Worm (Caenorhabditis elegans) whole organism, young adult: ENCODE measurements around the gene idpp-2.

Experiments used
- B0261.1 ChIP-seq: sonication (generic microtip); optimal IDR thresholded peaks from 2 replicates; lab custom pipeline; 2016; ENCODE audit warnings: mild to moderate bottlenecking, missing genetic modification characterization, moderate library complexity, missing compliant biosample characterization
- C17E4.6 ChIP-seq: fragments of 200-800 bp; sonication (Bioruptor generic); IDR thresholded peaks from 2 replicates; pipeline ENCODE4 v1.3.6; 2022; ENCODE audit warnings: missing genetic modification reagents, missing genetic modification characterization, missing compliant biosample characterization
- F39B2.1 ChIP-seq: fragments of 200-800 bp; sonication (Bioruptor generic); IDR thresholded peaks from 2 replicates; pipeline ENCODE4 v1.3.6; 2022; ENCODE audit warnings: missing genetic modification reagents, missing genetic modification characterization, missing compliant biosample characterization
- F57C9.4 ChIP-seq: sonication (generic microtip); optimal IDR thresholded peaks from 2 replicates; lab custom pipeline; 2017; ENCODE audit warnings: mild to moderate bottlenecking, missing genetic modification characterization, missing compliant biosample characterization
- K12H6.12 ChIP-seq: fragments of 200-800 bp; sonication (Bioruptor generic); optimal IDR thresholded peaks from 2 replicates; lab custom pipeline; 2018; ENCODE audit warnings: mild to moderate bottlenecking, missing genetic modification characterization, missing compliant biosample characterization
- T07F8.4 ChIP-seq: sonication (generic microtip); optimal IDR thresholded peaks from 2 replicates; lab custom pipeline; 2016; ENCODE audit warnings: mild to moderate bottlenecking, missing genetic modification characterization, moderate library complexity, missing compliant biosample characterization
- Y53G8AR.9 ChIP-seq: fragments of 200-800 bp; sonication (Bioruptor generic); conservative IDR thresholded peaks from 2 replicates; pipeline ENCODE4 v1.3.6; 2022; ENCODE audit warnings: missing genetic modification reagents, missing genetic modification characterization, missing compliant biosample characterization
- ama-1 ChIP-seq, 3 experiments: fragments of 150-350 bp in 1 of 3; sonication (generic microtip) in 2 of 3; optimal IDR thresholded peaks; 2 replicates each; lab custom pipeline; 2014 to 2018; ENCODE audit warnings: missing biosample characterization in 2 of 3, missing genetic modification characterization in 2 of 3, missing genetic modification reagents in 2 of 3
- aptf-3 ChIP-seq: fragments of 200-800 bp; sonication (Bioruptor generic); IDR thresholded peaks from 2 replicates; pipeline ENCODE4 v1.3.6; 2022; ENCODE audit warnings: missing genetic modification characterization, missing compliant biosample characterization
- attf-3 ChIP-seq: fragments of 200-800 bp; sonication (Bioruptor generic); conservative IDR thresholded peaks from 2 replicates; pipeline ENCODE4 v1.3.6; 2022; ENCODE audit warnings: missing genetic modification reagents, missing genetic modification characterization, missing compliant biosample characterization
- attf-5 ChIP-seq: fragments of 200-800 bp; sonication (Bioruptor generic); optimal IDR thresholded peaks from 2 replicates; lab custom pipeline; 2018; ENCODE audit warnings: mild to moderate bottlenecking, missing genetic modification characterization, missing compliant biosample characterization
- attf-6 ChIP-seq: fragments of 200-800 bp; sonication (Bioruptor generic); IDR thresholded peaks from 2 replicates; pipeline ENCODE4 v1.3.6; 2022; ENCODE audit warnings: missing genetic modification reagents, missing genetic modification characterization, missing compliant biosample characterization
- bed-1 ChIP-seq: fragments of 200-800 bp; sonication (Bioruptor generic); IDR thresholded peaks from 2 replicates; pipeline ENCODE4 v1.3.6; 2022; ENCODE audit warnings: missing genetic modification reagents, missing genetic modification characterization, missing compliant biosample characterization
- cebp-1 ChIP-seq, 2 experiments: fragments of 200-800 bp in 1 of 2; sonication (Bioruptor generic) in 1 of 2; sonication (generic microtip) in 1 of 2; IDR thresholded peaks in 1 of 2; optimal IDR thresholded peaks in 1 of 2; 2 replicates each; pipeline versions ENCODE4 v1.3.6 to Lab custom; 2017 to 2022; ENCODE audit warnings: missing compliant biosample characterization in 2 of 2, missing genetic modification characterization in 2 of 2, mild to moderate bottlenecking in 1 of 2, missing genetic modification reagents in 1 of 2, moderate library complexity in 1 of 2
- ceh-100 ChIP-seq: fragments of 200-800 bp; sonication (Bioruptor generic); IDR thresholded peaks from 2 replicates; pipeline ENCODE4 v1.3.6; 2022; ENCODE audit warnings: missing genetic modification reagents, missing genetic modification characterization, missing compliant biosample characterization
- ceh-58 ChIP-seq: fragments of 200-800 bp; sonication (Bioruptor generic); IDR thresholded peaks from 2 replicates; pipeline ENCODE4 v1.3.6; 2022; ENCODE audit warnings: missing genetic modification characterization, missing compliant biosample characterization
- die-1 ChIP-seq: sonication (generic microtip); optimal IDR thresholded peaks from 2 replicates; lab custom pipeline; 2016; ENCODE audit warnings: missing genotype, mild to moderate bottlenecking, missing genetic modification characterization, missing compliant biosample characterization
- dox-1 ChIP-seq: fragments of 200-800 bp; sonication (Bioruptor generic); IDR thresholded peaks from 2 replicates; pipeline ENCODE4 v1.3.6; 2022; ENCODE audit warnings: missing genetic modification reagents, missing genetic modification characterization, missing compliant biosample characterization
- dpl-1 ChIP-seq: fragments of 150-350 bp; optimal IDR thresholded peaks from 2 replicates; lab custom pipeline; 2014; ENCODE audit warnings: missing biosample characterization, missing genetic modification reagents, missing genetic modification characterization
- gei-17 ChIP-seq: fragments of 200-800 bp; sonication (Bioruptor generic); optimal IDR thresholded peaks from 2 replicates; lab custom pipeline; 2018; ENCODE audit warnings: mild to moderate bottlenecking, missing genetic modification characterization, missing compliant biosample characterization
- him-1 ChIP-seq: sonication (generic microtip); optimal IDR thresholded peaks from 2 replicates; lab custom pipeline; 2016; ENCODE audit warnings: missing genotype, missing genetic modification reagents, missing genetic modification characterization, missing compliant biosample characterization
- hlh-12 ChIP-seq: sonication (generic microtip); optimal IDR thresholded peaks from 2 replicates; lab custom pipeline; 2016; ENCODE audit warnings: missing genetic modification characterization, missing compliant biosample characterization
- let-526 ChIP-seq: fragments of 200-800 bp; sonication (Bioruptor generic); IDR thresholded peaks from 2 replicates; pipeline ENCODE4 v1.3.6; 2022; ENCODE audit warnings: missing genetic modification reagents, missing genetic modification characterization, missing compliant biosample characterization
- lin-35 ChIP-seq, 3 experiments: fragments of 150-350 bp in 2 of 3; sonication (generic microtip) in 1 of 3; optimal IDR thresholded peaks; 2 replicates each; lab custom pipeline; 2014 to 2018; ENCODE audit warnings: missing biosample characterization in 3 of 3, missing genetic modification characterization in 3 of 3, missing genetic modification reagents in 3 of 3
- lin-54 ChIP-seq: fragments of 200-800 bp; sonication (Bioruptor generic); optimal IDR thresholded peaks from 2 replicates; lab custom pipeline; 2018; ENCODE audit warnings: mild to moderate bottlenecking, missing genetic modification characterization, missing compliant biosample characterization
- lir-1 ChIP-seq: fragments of 200-800 bp; sonication (Bioruptor generic); conservative IDR thresholded peaks from 2 replicates; pipeline ENCODE4 v1.3.6; 2022; ENCODE audit warnings: missing genetic modification reagents, missing genetic modification characterization, missing compliant biosample characterization
- lsl-1 ChIP-seq: fragments of 200-800 bp; sonication (Bioruptor generic); optimal IDR thresholded peaks from 2 replicates; lab custom pipeline; 2018; ENCODE audit warnings: mild to moderate bottlenecking, missing genetic modification characterization, moderate library complexity, missing compliant biosample characterization
- lsy-27 ChIP-seq: sonication (generic microtip); optimal IDR thresholded peaks from 2 replicates; lab custom pipeline; 2017; ENCODE audit warnings: missing genetic modification characterization, mild to moderate bottlenecking, missing compliant biosample characterization, antibody characterized with exemption, missing genotype, borderline replicate concordance; ENCODE audit not compliant: insufficient read depth
- madf-6 ChIP-seq: fragments of 200-800 bp; sonication (Bioruptor generic); IDR thresholded peaks from 2 replicates; pipeline ENCODE4 v1.3.6; 2022; ENCODE audit warnings: missing genetic modification reagents, missing genetic modification characterization, missing compliant biosample characterization
- mcd-1 ChIP-seq: fragments of 200-800 bp; sonication (Bioruptor generic); IDR thresholded peaks from 2 replicates; pipeline ENCODE4 v1.3.6; 2022; ENCODE audit warnings: missing genetic modification reagents, missing genetic modification characterization, missing compliant biosample characterization
- mel-28 ChIP-seq: sonication (generic microtip); optimal IDR thresholded peaks from 2 replicates; lab custom pipeline; 2016; ENCODE audit warnings: borderline replicate concordance, mild to moderate bottlenecking, missing genetic modification characterization, missing compliant biosample characterization
- mxl-1 ChIP-seq: sonication (generic microtip); optimal IDR thresholded peaks from 2 replicates; lab custom pipeline; 2016; ENCODE audit warnings: missing genetic modification characterization, missing compliant biosample characterization
- nfya-2 ChIP-seq: fragments of 200-800 bp; sonication (Bioruptor generic); IDR thresholded peaks from 2 replicates; pipeline ENCODE4 v1.3.6; 2022; ENCODE audit warnings: missing genetic modification reagents, missing genetic modification characterization, missing compliant biosample characterization
- nhr-179 ChIP-seq: sonication (generic microtip); optimal IDR thresholded peaks from 2 replicates; lab custom pipeline; 2016; ENCODE audit warnings: mild to moderate bottlenecking, missing genetic modification characterization, missing compliant biosample characterization
- pha-4 ChIP-seq: fragments of 150-350 bp; sonication (generic microtip); optimal IDR thresholded peaks from 2 replicates; lab custom pipeline; 2014; ENCODE audit warnings: missing biosample characterization, missing genetic modification reagents, missing genetic modification characterization
- repo-1 ChIP-seq: sonication (generic microtip); optimal IDR thresholded peaks from 2 replicates; lab custom pipeline; 2017; ENCODE audit warnings: mild to moderate bottlenecking, missing genetic modification characterization, missing compliant biosample characterization
- rpc-1 ChIP-seq, 2 experiments: fragments of 150-350 bp in 1 of 2; sonication (generic microtip) in 1 of 2; optimal IDR thresholded peaks; 2 replicates each; lab custom pipeline; 2014 to 2018; ENCODE audit warnings: missing biosample characterization in 1 of 2, missing genetic modification characterization in 1 of 2, missing genetic modification reagents in 1 of 2, missing genotype in 1 of 2
- sea-2 ChIP-seq: fragments of 200-800 bp; sonication (Bioruptor generic); IDR thresholded peaks from 2 replicates; pipeline ENCODE4 v1.3.6; 2022; ENCODE audit warnings: missing genetic modification characterization, missing compliant biosample characterization
- snpc-1.1 ChIP-seq: sonication (generic microtip); optimal IDR thresholded peaks from 2 replicates; lab custom pipeline; 2017; ENCODE audit warnings: missing genetic modification characterization, mild to moderate bottlenecking, missing compliant biosample characterization, antibody characterized with exemption, moderate library complexity, missing genotype, missing genetic modification reagents; ENCODE audit not compliant: insufficient read depth
- snpc-1.3 ChIP-seq: sonication (generic microtip); optimal IDR thresholded peaks from 2 replicates; lab custom pipeline; 2017; ENCODE audit warnings: missing genetic modification characterization, mild to moderate bottlenecking, missing compliant biosample characterization, antibody characterized with exemption, moderate library complexity, missing genotype, missing genetic modification reagents; ENCODE audit not compliant: insufficient read depth
- tbp1 ChIP-seq: fragments of 200-800 bp; sonication (Bioruptor generic); optimal IDR thresholded peaks from 2 replicates; lab custom pipeline; 2018; ENCODE audit warnings: mild to moderate bottlenecking, missing genetic modification characterization, missing compliant biosample characterization
- tbx-9 ChIP-seq: sonication (generic microtip); optimal IDR thresholded peaks from 2 replicates; lab custom pipeline; 2016; ENCODE audit warnings: borderline replicate concordance, missing genetic modification characterization, inconsistent platforms, missing compliant biosample characterization
- unc-130 ChIP-seq: sonication (generic microtip); optimal IDR thresholded peaks from 2 replicates; lab custom pipeline; 2016; ENCODE audit warnings: missing genetic modification reagents, missing genetic modification characterization, missing compliant biosample characterization
- unc-62 ChIP-seq: fragments of 150-350 bp; optimal IDR thresholded peaks from 2 replicates; lab custom pipeline; 2014; ENCODE audit warnings: missing biosample characterization, missing genetic modification reagents, missing genetic modification characterization
- xnd-1 ChIP-seq: sonication (generic microtip); optimal IDR thresholded peaks from 2 replicates; lab custom pipeline; 2016; ENCODE audit warnings: missing genotype, missing genetic modification reagents, missing genetic modification characterization, missing compliant biosample characterization
- ztf-18 ChIP-seq: sonication (generic microtip); optimal IDR thresholded peaks from 2 replicates; lab custom pipeline; 2016; ENCODE audit warnings: missing genotype, mild to moderate bottlenecking, missing genetic modification characterization, missing compliant biosample characterization
- ztf-25 ChIP-seq: fragments of 200-800 bp; sonication (Bioruptor generic); IDR thresholded peaks from 2 replicates; pipeline ENCODE4 v1.3.6; 2022; ENCODE audit warnings: missing genetic modification reagents, missing genetic modification characterization, missing compliant biosample characterization

The idpp-2 gene

ce11 chrV:6271-6670, 4.8 kb downstream of the idpp-2 start (continued):
- peak; percentile 67 for TF ChIP-seq him-1 (tag; lab: Kevin White, UChicago)
- TF ChIP-seq C17E4.6 (GFP tag; lab: Robert Waterston, UW): no peak
- peak; percentile 66 for TF ChIP-seq snpc-1.3
- TF ChIP-seq dpl-1 (GFP tag; lab: Kevin White, UChicago): no peak
- TF ChIP-seq cebp-1 (GFP tag; IDR thresholded peaks at IDR 0.05; lab: Robert Waterston, UW): no peak
- TF ChIP-seq cebp-1 (tag; optimal IDR thresholded peaks at IDR 0.05; lab: Kevin White, UChicago): peak; percentile 4
- TF ChIP-seq tbx-9 (tag; lab: Kevin White, UChicago): no peak
- TF ChIP-seq ztf-25 (GFP tag; lab: Robert Waterston, UW): no peak
- TF ChIP-seq mel-28 (tag; lab: Kevin White, UChicago): no peak
- no peak for TF ChIP-seq hlh-12
- TF ChIP-seq dox-1 (GFP tag; lab: Robert Waterston, UW): no peak
- TF ChIP-seq bed-1 (GFP tag; lab: Robert Waterston, UW): no peak
- no peak for TF ChIP-seq lsy-27 (tag; lab: Kevin White, UChicago)
- TF ChIP-seq die-1 (tag; lab: Kevin White, UChicago): no peak
- peak; percentile 15; the same call in 1 of the 2 replicates for TF ChIP-seq ceh-100 (GFP tag; lab: Robert Waterston, UW)
- no peak for TF ChIP-seq pha-4
- peak; percentile 38 for TF ChIP-seq unc-130 (GFP tag; lab: Kevin White, UChicago)
- TF ChIP-seq attf-3 (GFP tag; lab: Robert Waterston, UW): no peak
- TF ChIP-seq xnd-1 (tag; lab: Kevin White, UChicago): peak; percentile 1
- peak; percentile 50; the same call in 1 of the 2 replicates for TF ChIP-seq madf-6 (GFP tag; lab: Robert Waterston, UW)
- no peak for TF ChIP-seq T07F8.4 (tag; lab: Kevin White, UChicago)
- TF ChIP-seq repo-1 (tag; lab: Kevin White, UChicago): peak; percentile 28
- TF ChIP-seq B0261.1 (tag; lab: Kevin White, UChicago): no peak
- TF ChIP-seq ztf-18 (tag; lab: Kevin White, UChicago): no peak
- no peak for TF ChIP-seq ama-1 (optimal IDR thresholded peaks at IDR 0.05; lab: Kevin White, UChicago)
- no peak for TF ChIP-seq ama-1 (GFP tag; optimal IDR thresholded peaks at IDR 0.05; lab: Kevin White, UChicago)
- no peak for TF ChIP-seq ceh-58 (GFP tag; lab: Robert Waterston, UW)
- no peak for TF ChIP-seq gei-17 (GFP tag; lab: Kevin White, UChicago)
- no peak for TF ChIP-seq F57C9.4 (tag; lab: Kevin White, UChicago)
- no peak for TF ChIP-seq aptf-3
- TF ChIP-seq attf-6 (GFP tag; lab: Robert Waterston, UW): 0 out of 2 replicates have a peak, but pooled peaks have one; percentile 38
- TF ChIP-seq K12H6.12 (tag; lab: Kevin White, UChicago): no peak
- 0 out of 2 replicates have a peak, but pooled peaks have one; percentile 49 for TF ChIP-seq Y53G8AR.9 (GFP tag; lab: Robert Waterston, UW)
- TF ChIP-seq let-526: no peak
- TF ChIP-seq attf-5 (GFP tag; lab: Kevin White, UChicago): no peak
- no peak for TF ChIP-seq tbp1 (GFP tag; lab: Kevin White, UChicago)
- no peak for TF ChIP-seq sea-2
- TF ChIP-seq lsl-1 (GFP tag; lab: Kevin White, UChicago): peak; percentile 17
- no peak for TF ChIP-seq nfya-2 (GFP tag; lab: Robert Waterston, UW)
- no peak for TF ChIP-seq mxl-1
- TF ChIP-seq F39B2.1 (GFP tag; lab: Robert Waterston, UW): no peak
- peak; percentile 65 for TF ChIP-seq snpc-1.1
- TF ChIP-seq unc-62 (GFP tag; lab: Kevin White, UChicago): no peak
- TF ChIP-seq rpc-1 (optimal IDR thresholded peaks at IDR 0.05; lab: Kevin White, UChicago): no peak
- TF ChIP-seq rpc-1 (tag; optimal IDR thresholded peaks at IDR 0.05; lab: Kevin White, UChicago): no peak
- TF ChIP-seq mcd-1 (GFP tag; lab: Robert Waterston, UW): peak; percentile 26; the same call in 1 of the 2 replicates
- TF ChIP-seq lin-54: peak; percentile 21
- no peak for TF ChIP-seq lir-1 (GFP tag; lab: Robert Waterston, UW)
- peak in 1 of 3 experiments; percentile 15 for TF ChIP-seq lin-35 (GFP tag; optimal IDR thresholded peaks at IDR 0.05; lab: Kevin White, UChicago)
- no peak for TF ChIP-seq nhr-179 (tag; lab: Kevin White, UChicago)
